Fruit fly (Drosophila melanogaster): ENCODE data around the gene Mlp84B.

The Mlp84B gene

dm6 chr3R:7102853-7103833 is 14.4 kb downstream of the Mlp84B start (continued):
- TF ChIP-seq Eip78C (GFP tag) (peak; percentile 75), net (GFP tag; optimal IDR thresholded peaks at IDR 0.05) (peak; percentile 5), Hr39 (GFP tag; optimal IDR thresholded peaks at IDR 0.05) (no peak), CG6792 (GFP tag; optimal IDR thresholded peaks at IDR 0.05) (no peak), Eip75B (GFP tag; optimal IDR thresholded peaks at IDR 0.05) (no peak), pdm3 (GFP tag; optimal IDR thresholded peaks at IDR 0.05) (no peak), CG11902 (GFP tag; optimal IDR thresholded peaks at IDR 0.05) (no peak), vri (GFP tag; optimal IDR thresholded peaks at IDR 0.05) (peak; percentile 8), Gug (GFP tag; IDR thresholded peaks at IDR 0.05) (no peak), Sox102F (GFP tag; optimal IDR thresholded peaks at IDR 0.05) (peak; percentile 11), CG6854 (GFP tag; optimal IDR thresholded peaks at IDR 0.05) (peak; percentile 8), fd85E (GFP tag; optimal IDR thresholded peaks at IDR 0.05) (no peak), CG8119 (GFP tag; IDR thresholded peaks at IDR 0.05) (peak; percentile 41; the same call in 2 of the 3 replicates), lz (GFP tag; optimal IDR thresholded peaks at IDR 0.05) (no peak), CG9139 (GFP tag; optimal IDR thresholded peaks at IDR 0.05) (peak; percentile 24), Ets96B (tag; optimal IDR thresholded peaks at IDR 0.05) (peak; percentile 23), CG31627 (GFP tag; optimal IDR thresholded peaks at IDR 0.05) (no peak)

DNA sequence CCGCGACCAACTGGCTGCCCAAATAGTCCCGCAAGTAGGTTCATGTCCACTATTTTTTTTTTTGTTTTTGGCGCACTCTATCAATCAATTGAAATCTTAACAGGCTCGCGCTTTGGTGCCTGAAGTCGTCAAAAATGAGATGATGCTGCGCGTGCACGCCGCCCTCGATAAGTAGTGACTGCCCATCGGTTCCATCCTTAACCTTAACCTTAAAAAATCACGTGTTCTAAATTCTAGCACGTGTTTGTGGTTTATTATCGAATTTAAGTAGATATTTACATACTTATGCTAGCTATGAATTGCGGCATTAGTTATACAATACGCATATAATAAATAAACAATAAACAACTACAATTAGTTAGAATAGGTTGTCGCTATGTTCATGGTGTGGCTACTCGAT is 23.2 kb downstream of the Mlp84B start:
- TF ChIP-seq Smox (GFP tag; optimal IDR thresholded peaks at IDR 0.05) (no peak), OdsH (GFP tag; optimal IDR thresholded peaks at IDR 0.05) (no peak), fd59A (GFP tag; optimal IDR thresholded peaks at IDR 0.05) (no peak)

dm6 chr3R:7093592-7093991 is 23.9 kb downstream of the Mlp84B start:
- TF ChIP-seq esn (GFP tag; optimal IDR thresholded peaks at IDR 0.05) (peak; percentile 45), CG11294 (GFP tag; IDR thresholded peaks at IDR 0.05) (no peak), lz (GFP tag; optimal IDR thresholded peaks at IDR 0.05) (peak; percentile 8), CG8632 (GFP tag; optimal IDR thresholded peaks at IDR 0.05) (peak; percentile 2), Met (GFP tag; optimal IDR thresholded peaks at IDR 0.05) (no peak), Sox15 (GFP tag; optimal IDR thresholded peaks at IDR 0.05) (no peak), dac (GFP tag; optimal IDR thresholded peaks at IDR 0.05) (no peak), CG9139 (GFP tag; optimal IDR thresholded peaks at IDR 0.05) (no peak), CG3032 (tag; optimal IDR thresholded peaks at IDR 0.05) (peak; percentile 42), CG11902 (GFP tag; optimal IDR thresholded peaks at IDR 0.05) (no peak), Eip78C (GFP tag) (peak; percentile 81), CG6808 (GFP tag; optimal IDR thresholded peaks at IDR 0.05) (no peak), CG31627 (GFP tag; optimal IDR thresholded peaks at IDR 0.05) (peak; percentile 59), acj6 (GFP tag; optimal IDR thresholded peaks at IDR 0.05) (no peak), CG34406 (GFP tag; optimal IDR thresholded peaks at IDR 0.05) (no peak), CG15336 (GFP tag; IDR thresholded peaks at IDR 0.05) (peak; percentile 14; the same call in 1 of the 2 replicates), ss (GFP tag; optimal IDR thresholded peaks at IDR 0.05) (peak in 1 of 2 experiments; percentile 39), vri (GFP tag; optimal IDR thresholded peaks at IDR 0.05) (no peak), CG3919 (GFP tag; optimal IDR thresholded peaks at IDR 0.05) (peak; percentile 43), eg (GFP tag; IDR thresholded peaks at IDR 0.05) (no peak; the same call in 2 of the 3 replicates), CG6792 (GFP tag; optimal IDR thresholded peaks at IDR 0.05) (peak; percentile 7)

DNA sequence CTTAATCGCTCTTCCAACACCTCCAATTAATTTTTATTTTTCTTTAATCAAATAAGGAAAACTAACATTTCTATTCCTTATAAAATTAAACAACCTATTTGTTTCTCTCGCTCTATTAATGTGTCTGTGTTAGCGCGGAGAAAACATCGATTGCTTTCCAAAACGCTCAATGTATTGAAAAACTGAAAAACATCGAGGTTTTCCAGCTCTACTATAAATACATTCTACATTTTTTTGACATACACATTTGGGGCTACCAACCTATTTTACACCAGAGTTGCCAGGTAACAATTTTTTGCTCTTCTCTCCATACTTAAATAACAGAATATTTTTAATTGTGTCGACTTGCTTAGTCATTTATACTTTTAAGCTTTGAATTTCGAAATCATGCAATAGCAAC is 25.6 kb downstream of the Mlp84B start:
- TF ChIP-seq Eip78C (GFP tag), result peak; percentile 58
- no peak for TF ChIP-seq net (GFP tag; optimal IDR thresholded peaks at IDR 0.05)
- TF ChIP-seq OdsH (GFP tag; optimal IDR thresholded peaks at IDR 0.05), result no peak
- no peak for TF ChIP-seq CG1621 (tag; optimal IDR thresholded peaks at IDR 0.05)

Data from whole organism, prepupa.